Fruit fly (Drosophila melanogaster): ENCODE results near the gene MTA1-like.

MTA1-like gene

dm6 chr3R:5682238-5682637, 33.7 kb upstream of the MTA1-like start:
- TF ChIP-seq pan (optimal IDR thresholded peaks at IDR 0.05), result no peak
- TF ChIP-seq CG8478 (optimal IDR thresholded peaks at IDR 0.05), result no peak
- no peak for TF ChIP-seq psq (optimal IDR thresholded peaks at IDR 0.05)
- no peak for TF ChIP-seq usp (GFP tag; optimal IDR thresholded peaks at IDR 0.05)
- no peak for TF ChIP-seq EcR (GFP tag; optimal IDR thresholded peaks at IDR 0.05)
- TF ChIP-seq Dll (optimal IDR thresholded peaks at IDR 0.05), result no peak

- TF ChIP-seq psq (optimal IDR thresholded peaks at IDR 0.05) (no peak), pan (optimal IDR thresholded peaks at IDR 0.05) (no peak), usp (GFP tag; optimal IDR thresholded peaks at IDR 0.05) (no peak)
Measured at dm6 chr3R:5672658-5673217, 24.2 kb upstream of the MTA1-like start.

DNA sequence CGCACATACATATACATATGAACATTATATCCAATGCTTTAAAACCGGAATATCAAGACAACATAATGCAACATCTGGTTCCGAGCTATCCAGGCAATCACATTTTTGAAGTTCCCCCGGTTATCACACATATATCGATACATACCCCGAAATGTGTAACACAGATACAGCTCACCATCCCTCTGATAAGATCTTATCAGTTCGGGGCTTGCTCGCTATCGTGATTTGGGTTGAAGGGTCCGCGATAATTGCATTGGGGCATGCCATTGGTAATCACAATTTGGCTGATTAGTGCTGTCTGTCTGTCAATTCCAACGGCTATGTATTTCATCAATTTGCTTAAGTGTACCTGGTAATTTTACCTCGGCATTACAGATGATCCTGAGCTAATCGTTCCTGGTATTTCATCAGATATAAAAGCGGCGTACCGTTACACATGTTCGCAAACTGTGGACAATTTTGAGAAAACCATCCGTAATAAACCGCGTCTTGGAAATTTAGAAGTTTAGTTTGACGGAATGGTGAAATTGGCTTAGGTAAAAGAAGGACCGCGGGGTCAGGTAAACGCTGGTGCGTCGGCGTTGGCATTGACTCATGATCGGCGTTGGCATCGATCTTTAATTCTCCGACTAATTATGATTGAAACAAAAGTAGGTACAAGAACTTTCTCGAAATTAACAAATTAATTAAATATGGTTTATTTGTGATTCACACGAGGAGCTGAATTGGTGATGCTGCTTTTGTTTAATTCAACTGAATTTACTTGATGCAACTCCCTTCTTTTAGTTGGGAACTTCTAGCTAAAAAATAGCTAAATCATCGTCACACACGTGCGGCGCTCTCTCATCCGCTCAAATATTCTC, 23.5 kb upstream of the MTA1-like start:
- no peak for TF ChIP-seq CG8478 (optimal IDR thresholded peaks at IDR 0.05)
- no peak for TF ChIP-seq psq (optimal IDR thresholded peaks at IDR 0.05)
- no peak for TF ChIP-seq pan (optimal IDR thresholded peaks at IDR 0.05)
- no peak for TF ChIP-seq EcR (GFP tag; optimal IDR thresholded peaks at IDR 0.05)
- TF ChIP-seq usp (GFP tag; optimal IDR thresholded peaks at IDR 0.05), result no peak
- no peak for TF ChIP-seq Dll (optimal IDR thresholded peaks at IDR 0.05)

- TF ChIP-seq pan (optimal IDR thresholded peaks at IDR 0.05) (no peak), Dll (optimal IDR thresholded peaks at IDR 0.05) (no peak), CG8478 (optimal IDR thresholded peaks at IDR 0.05) (no peak), EcR (GFP tag; optimal IDR thresholded peaks at IDR 0.05) (no peak), psq (optimal IDR thresholded peaks at IDR 0.05) (no peak), usp (GFP tag; optimal IDR thresholded peaks at IDR 0.05) (no peak)
Measured at dm6 chr3R:5671265-5671663, 22.7 kb upstream of the MTA1-like start.

DNA sequence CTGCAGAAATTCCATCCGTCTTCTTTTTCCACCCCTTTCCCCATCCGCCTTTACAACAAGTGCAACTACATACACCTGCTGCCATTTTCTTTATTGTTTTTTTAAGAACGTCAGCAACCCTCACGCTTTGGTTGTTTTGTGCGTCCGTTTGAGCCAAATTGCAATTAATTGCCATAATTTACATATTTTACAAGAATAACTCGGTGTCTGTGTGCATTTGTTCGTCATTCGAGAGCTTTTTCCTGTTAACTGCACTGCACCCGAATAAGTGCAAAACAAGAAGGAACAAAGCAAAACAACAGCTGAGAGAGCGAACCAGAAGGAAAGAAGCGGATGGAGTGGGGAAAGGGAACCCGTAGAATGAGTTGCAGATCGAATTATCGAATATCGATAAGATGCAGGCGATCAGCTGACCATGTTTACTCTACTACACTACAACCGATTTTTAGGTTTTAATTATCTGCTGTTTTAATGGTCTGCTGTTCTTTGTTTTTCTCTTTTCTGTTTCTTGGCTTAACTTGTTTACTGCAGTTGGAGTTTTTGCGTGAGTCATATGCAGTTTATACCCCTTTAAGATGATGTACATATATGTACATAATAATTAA, 22.2 kb upstream of the MTA1-like start:
- TF ChIP-seq psq (optimal IDR thresholded peaks at IDR 0.05) (no peak), CG8478 (optimal IDR thresholded peaks at IDR 0.05) (no peak), pan (optimal IDR thresholded peaks at IDR 0.05) (no peak), EcR (GFP tag; optimal IDR thresholded peaks at IDR 0.05) (no peak), usp (GFP tag; optimal IDR thresholded peaks at IDR 0.05) (no peak), Dll (optimal IDR thresholded peaks at IDR 0.05) (no peak)

DNA sequence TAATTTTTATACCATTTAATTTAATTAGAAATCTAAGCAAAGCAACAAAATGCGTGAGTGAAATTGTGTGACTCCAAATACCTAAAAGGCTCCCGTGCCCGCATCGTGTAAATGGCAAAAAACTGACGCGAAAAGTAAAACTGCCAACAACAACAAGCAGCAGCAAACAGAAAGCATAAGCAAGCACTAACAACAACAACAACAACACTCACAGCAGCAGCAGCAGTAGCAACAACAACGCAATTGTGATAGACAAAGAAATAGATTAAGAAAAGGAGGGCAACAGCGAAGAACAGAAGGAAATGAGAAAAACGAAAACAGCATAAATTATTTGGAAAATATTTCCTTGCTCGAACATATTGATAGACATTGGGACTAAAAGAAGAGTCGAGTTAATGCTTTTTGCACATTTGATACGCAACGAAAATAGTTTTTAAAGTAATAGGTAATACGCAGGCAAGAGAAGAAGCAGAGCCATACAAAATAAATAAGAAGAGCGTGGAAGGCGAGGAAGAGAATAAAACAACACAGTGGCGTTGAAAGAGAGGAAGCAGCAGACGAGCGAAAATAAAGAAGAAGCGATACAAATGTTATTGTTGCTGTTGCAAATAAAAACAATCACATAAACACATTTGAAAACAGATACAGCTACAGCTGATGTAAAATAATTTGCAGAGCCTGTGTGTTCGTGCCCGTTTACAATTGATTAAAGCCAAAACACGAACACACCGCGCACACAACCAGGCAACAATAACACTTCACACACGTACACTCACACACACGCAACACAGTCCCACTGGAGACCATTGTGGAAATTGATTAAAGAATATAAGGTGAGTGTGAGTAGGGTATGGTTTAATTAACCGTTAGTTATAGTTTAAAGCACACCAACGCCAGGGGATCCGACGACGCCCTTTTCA, 21.5 kb upstream of the MTA1-like start:
- TF ChIP-seq usp (GFP tag; optimal IDR thresholded peaks at IDR 0.05) (no peak), CG8478 (optimal IDR thresholded peaks at IDR 0.05) (no peak), pan (optimal IDR thresholded peaks at IDR 0.05) (no peak), Dll (optimal IDR thresholded peaks at IDR 0.05) (no peak), psq (optimal IDR thresholded peaks at IDR 0.05) (no peak), EcR (GFP tag; optimal IDR thresholded peaks at IDR 0.05) (no peak)

- no peak for TF ChIP-seq EcR (GFP tag; optimal IDR thresholded peaks at IDR 0.05)
- no peak for TF ChIP-seq psq (optimal IDR thresholded peaks at IDR 0.05)
Measured at dm6 chr3R:5668928-5669739, 20.6 kb upstream of the MTA1-like start, which contains the start of the genes Xe7 and Atg17. Gene Xe7, minus strand, starts transcription at chr3R:5669334. Gene Atg17, plus strand, starts transcription at chr3R:5669713.

- no peak for TF ChIP-seq CG8478 (optimal IDR thresholded peaks at IDR 0.05)
- TF ChIP-seq pan (optimal IDR thresholded peaks at IDR 0.05), result no peak
- no peak for TF ChIP-seq psq (optimal IDR thresholded peaks at IDR 0.05)
- no peak for TF ChIP-seq Dll (optimal IDR thresholded peaks at IDR 0.05)
- no peak for TF ChIP-seq EcR (GFP tag; optimal IDR thresholded peaks at IDR 0.05)
- TF ChIP-seq usp (GFP tag; optimal IDR thresholded peaks at IDR 0.05), result no peak
Measured at dm6 chr3R:5660198-5660893, 11.8 kb upstream of the MTA1-like start, which contains the start of gene Wdr33. Gene Wdr33, plus strand, starts transcription at chr3R:5660635.

DNA sequence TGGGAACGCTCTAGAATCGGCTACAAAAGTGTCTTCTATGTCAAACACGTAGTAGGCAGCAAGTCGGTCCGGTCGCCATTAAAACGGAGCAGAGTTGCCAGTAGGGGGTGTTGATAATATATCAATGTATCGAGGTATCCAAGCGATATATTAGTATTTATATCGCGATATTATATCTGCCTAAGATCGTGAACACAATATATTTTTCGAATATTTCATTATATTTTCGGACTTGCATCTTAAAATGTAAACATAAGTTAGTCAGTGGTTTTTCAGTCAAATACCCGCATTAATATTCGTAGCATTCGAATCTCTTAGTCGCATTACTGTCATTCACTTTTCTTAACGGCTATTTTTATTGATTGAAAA, 11.3 kb upstream of the MTA1-like start, which contains the start of gene CG2182:
CG2182 (minus strand) TSS at position 84 of the 369 bp plus-strand sequence.
- TF ChIP-seq pan (optimal IDR thresholded peaks at IDR 0.05) (no peak), psq (optimal IDR thresholded peaks at IDR 0.05) (no peak), EcR (GFP tag; optimal IDR thresholded peaks at IDR 0.05) (no peak), Dll (optimal IDR thresholded peaks at IDR 0.05) (no peak), CG8478 (optimal IDR thresholded peaks at IDR 0.05) (no peak), usp (GFP tag; optimal IDR thresholded peaks at IDR 0.05) (no peak)
